Fruit fly (Drosophila melanogaster) Kc167 (cell line): ENCODE data around the gene gzl.

Experiments
- Myc ChIP-seq: fragments of >200 bp; optimal IDR thresholded peaks from 2 replicates; lab custom pipeline; 2017; ENCODE audit warnings: missing external identifiers
- Sin3A ChIP-seq: fragments of >200 bp; optimal IDR thresholded peaks from 2 replicates; lab custom pipeline; 2018; ENCODE audit warnings: missing external identifiers
- insv ChIP-seq: fragments of >200 bp; optimal IDR thresholded peaks from 3 replicates; lab custom pipeline; 2018; ENCODE audit warnings: missing external identifiers
- psq ChIP-seq: fragments of >200 bp; optimal IDR thresholded peaks from 2 replicates; lab custom pipeline; 2017; ENCODE audit warnings: missing external identifiers

- no peak for TF ChIP-seq Sin3A
- no peak for TF ChIP-seq psq (lab: Kevin White, UChicago)
- TF ChIP-seq insv (lab: Kevin White, UChicago), result no peak
- no peak for TF ChIP-seq Myc (lab: Kevin White, UChicago)
Measured at dm6 chr3R:6400710-6401521, 18.2 kb downstream of the gzl start.
